Fruit fly (Drosophila melanogaster) whole organism, embryonic: ENCODE measurements around the gene Chd1.
A peak's percentile ranks its signal among the peaks of the same experiment; 100 is the strongest.

Source experiments
- ATbp ChIP-seq: fragments of 200-800 bp; sonication (Bioruptor generic); optimal IDR thresholded peaks from 2 replicates; lab custom pipeline; 2017; ENCODE audit warnings: missing biosample characterization, mild to moderate bottlenecking, missing genetic modification characterization, missing genetic modification reagents
- Atf-2 ChIP-seq: fragments of 200-800 bp; sonication (Bioruptor generic); optimal IDR thresholded peaks from 2 replicates; lab custom pipeline; 2016; ENCODE audit warnings: missing biosample characterization, missing genetic modification characterization
- CG10366 ChIP-seq: fragments of 200-800 bp; sonication (Bioruptor generic); IDR thresholded peaks from 2 replicates; pipeline ENCODE4 v1.3.6; 2022; ENCODE audit warnings: missing biosample characterization, missing genetic modification characterization
- CG10543 ChIP-seq: fragments of 200-800 bp; sonication (Bioruptor generic); optimal IDR thresholded peaks from 3 replicates; lab custom pipeline; 2017; ENCODE audit warnings: missing biosample characterization, mild to moderate bottlenecking, missing genetic modification characterization, moderate library complexity
- CG10654 ChIP-seq: fragments of 200-800 bp; sonication (Bioruptor generic); optimal IDR thresholded peaks from 2 replicates; lab custom pipeline; 2016; ENCODE audit warnings: missing biosample characterization, missing genetic modification characterization
- CG11504 ChIP-seq: fragments of 200-800 bp; sonication (Bioruptor generic); optimal IDR thresholded peaks from 3 replicates; lab custom pipeline; 2019; ENCODE audit warnings: missing biosample characterization, mild to moderate bottlenecking, missing genetic modification characterization, moderate library complexity
- CG12219 ChIP-seq: fragments of 200-800 bp; sonication (Bioruptor generic); optimal IDR thresholded peaks from 3 replicates; lab custom pipeline; 2018; ENCODE audit warnings: missing biosample characterization, mild to moderate bottlenecking, missing genetic modification characterization
- CG12659 ChIP-seq: fragments of 200-800 bp; sonication (Bioruptor generic); optimal IDR thresholded peaks from 3 replicates; lab custom pipeline; 2017; ENCODE audit warnings: mild to moderate bottlenecking, missing biosample characterization, missing genetic modification reagents, missing genetic modification characterization
- CG12744 ChIP-seq: fragments of 200-800 bp; sonication (Bioruptor generic); optimal IDR thresholded peaks from 2 replicates; lab custom pipeline; 2016; ENCODE audit warnings: missing biosample characterization, missing genetic modification characterization
- CG14965 ChIP-seq: fragments of 200-800 bp; sonication (Bioruptor generic); optimal IDR thresholded peaks from 2 replicates; lab custom pipeline; 2016; ENCODE audit warnings: missing biosample characterization, missing genetic modification characterization, borderline replicate concordance
- CG1529 ChIP-seq: fragments of 200-800 bp; sonication (Bioruptor generic); optimal IDR thresholded peaks from 3 replicates; lab custom pipeline; 2018; ENCODE audit warnings: missing biosample characterization, missing genetic modification characterization
- CG1647 ChIP-seq: fragments of 200-800 bp; sonication (Bioruptor generic); optimal IDR thresholded peaks from 3 replicates; lab custom pipeline; 2016; ENCODE audit warnings: missing biosample characterization, missing genetic modification characterization
- CG16813 ChIP-seq: fragments of 200-800 bp; sonication (Bioruptor generic); IDR thresholded peaks from 3 replicates; pipeline ENCODE4 v1.3.6; 2022; ENCODE audit warnings: missing biosample characterization, missing genetic modification characterization; ENCODE audit not compliant: partially characterized antibody
- CG17359 ChIP-seq: fragments of 200-800 bp; sonication (Bioruptor generic); optimal IDR thresholded peaks from 3 replicates; lab custom pipeline; 2018; ENCODE audit warnings: missing biosample characterization, mild to moderate bottlenecking, missing genetic modification characterization, moderate library complexity
- CG2199 ChIP-seq: fragments of 200-800 bp; sonication (Bioruptor generic); IDR thresholded peaks from 3 replicates; pipeline ENCODE4 v1.3.6; 2022; ENCODE audit warnings: missing biosample characterization, missing genetic modification characterization
- CG32767 ChIP-seq: fragments of 200-800 bp; sonication (Bioruptor generic); IDR thresholded peaks from 2 replicates; pipeline ENCODE4 v1.3.6; 2022; ENCODE audit warnings: missing biosample characterization, missing genetic modification characterization
- CG5953 ChIP-seq: fragments of 200-800 bp; sonication (Bioruptor generic); IDR thresholded peaks from 2 replicates; pipeline ENCODE4 v1.3.6; 2022; ENCODE audit warnings: missing biosample characterization, missing genetic modification characterization
- CG8388 ChIP-seq: fragments of 200-800 bp; sonication (Bioruptor generic); optimal IDR thresholded peaks from 2 replicates; lab custom pipeline; 2019; ENCODE audit warnings: missing biosample characterization, mild to moderate bottlenecking, missing genetic modification characterization, moderate library complexity
- CG8478 ChIP-seq: fragments of >200 bp; optimal IDR thresholded peaks from 2 replicates; lab custom pipeline; 2018
- D ChIP-seq, 2 experiments: fragments of 200-800 bp in 1 of 2; fragments of >200 bp in 1 of 2; sonication (Bioruptor generic) in 1 of 2; optimal IDR thresholded peaks; 2 replicates in 1 of 2; 3 replicates in 1 of 2; lab custom pipeline; 2017; ENCODE audit warnings: mild to moderate bottlenecking in 1 of 2, missing biosample characterization in 1 of 2, missing genetic modification characterization in 1 of 2, missing genetic modification reagents in 1 of 2
- Doc2 ChIP-seq: fragments of 200-800 bp; sonication (Bioruptor generic); IDR thresholded peaks from 2 replicates; pipeline ENCODE4 v1.3.6; 2022; ENCODE audit warnings: missing biosample characterization, missing genetic modification characterization
- GATAe ChIP-seq: fragments of 200-800 bp; sonication (Bioruptor generic); conservative IDR thresholded peaks from 2 replicates; pipeline ENCODE4 v1.3.6; 2022; ENCODE audit warnings: missing biosample characterization, missing genetic modification characterization
- HHEX ChIP-seq: fragments of 200-800 bp; sonication (Bioruptor generic); optimal IDR thresholded peaks from 3 replicates; lab custom pipeline; 2017; ENCODE audit warnings: missing biosample characterization, mild to moderate bottlenecking, missing genetic modification characterization, missing genetic modification reagents
- Hr3 ChIP-seq: fragments of 200-800 bp; sonication (Bioruptor generic); optimal IDR thresholded peaks from 3 replicates; lab custom pipeline; 2016; ENCODE audit warnings: missing biosample characterization, missing genetic modification characterization
- MBD-R2 ChIP-seq: fragments of 200-800 bp; sonication (Bioruptor generic); IDR thresholded peaks from 2 replicates; pipeline ENCODE4 v1.3.6; 2022; ENCODE audit warnings: missing biosample characterization, missing genetic modification characterization
- MESR4 ChIP-seq: fragments of 200-800 bp; sonication (Bioruptor generic); optimal IDR thresholded peaks from 2 replicates; lab custom pipeline; 2018; ENCODE audit warnings: missing biosample characterization, mild to moderate bottlenecking, missing genetic modification characterization, moderate library complexity
- Med ChIP-seq: fragments of 200-800 bp; sonication (Bioruptor generic); peaks from one replicate; lab custom pipeline; 2016; ENCODE audit warnings: missing biosample characterization, missing genetic modification characterization, mild to moderate bottlenecking, inconsistent platforms, moderate library complexity
- Pdp1 ChIP-seq, 2 experiments: fragments of 200-800 bp; sonication (Bioruptor generic); optimal IDR thresholded peaks; 3 replicates each; lab custom pipeline; 2016; ENCODE audit warnings: missing biosample characterization in 2 of 2, missing genetic modification characterization in 2 of 2, mild to moderate bottlenecking in 1 of 2, moderate library complexity in 1 of 2
- Poxn ChIP-seq: fragments of 200-800 bp; sonication (Bioruptor generic); IDR thresholded peaks from 2 replicates; pipeline ENCODE4 v1.3.6; 2022; ENCODE audit warnings: missing biosample characterization, missing genetic modification characterization
- Stat92E ChIP-seq, 3 experiments: fragments of >200 bp in 2 of 3; fragments of 200-800 bp in 1 of 3; sonication (Bioruptor generic) in 1 of 3; optimal IDR thresholded peaks; 2 replicates each; lab custom pipeline; 2017 to 2019; ENCODE audit warnings: missing biosample characterization in 3 of 3, missing genetic modification characterization in 3 of 3, mild to moderate bottlenecking in 1 of 3, moderate library complexity in 1 of 3
- Tbp ChIP-seq: fragments of >200 bp; optimal IDR thresholded peaks from 2 replicates; lab custom pipeline; 2018; ENCODE audit warnings: missing biosample characterization, missing genetic modification characterization
- abd-A ChIP-seq: fragments of 200-800 bp; sonication (Bioruptor generic); optimal IDR thresholded peaks from 3 replicates; lab custom pipeline; 2019; ENCODE audit warnings: missing biosample characterization, mild to moderate bottlenecking, missing genetic modification characterization, moderate library complexity
- amos ChIP-seq: fragments of 200-800 bp; sonication (Bioruptor generic); IDR thresholded peaks from 2 replicates; pipeline ENCODE4 v1.3.6; 2022; ENCODE audit warnings: missing biosample characterization, missing genetic modification characterization; ENCODE audit not compliant: partially characterized antibody
- bab2 ChIP-seq: fragments of 200-800 bp; sonication (Bioruptor generic); optimal IDR thresholded peaks from 2 replicates; lab custom pipeline; 2016; ENCODE audit warnings: missing biosample characterization, missing genetic modification characterization
- crp ChIP-seq, 2 experiments: fragments of 200-800 bp; sonication (Bioruptor generic); optimal IDR thresholded peaks; 2 replicates in 1 of 2; 3 replicates in 1 of 2; lab custom pipeline; 2017; ENCODE audit warnings: missing biosample characterization in 2 of 2, missing genetic modification characterization in 2 of 2, mild to moderate bottlenecking in 1 of 2, moderate library complexity in 1 of 2
- cwo ChIP-seq: fragments of 200-800 bp; sonication (Bioruptor generic); optimal IDR thresholded peaks from 3 replicates; lab custom pipeline; 2017; ENCODE audit warnings: missing biosample characterization, missing genetic modification characterization, mild to moderate bottlenecking, moderate library complexity, missing genetic modification reagents
- disco-r ChIP-seq: fragments of 200-800 bp; sonication (Bioruptor generic); optimal IDR thresholded peaks from 2 replicates; lab custom pipeline; 2016; ENCODE audit warnings: missing biosample characterization, missing genetic modification characterization
- esg ChIP-seq: fragments of 200-800 bp; sonication (Bioruptor generic); conservative IDR thresholded peaks from 2 replicates; pipeline ENCODE4 v1.3.6; 2022; ENCODE audit warnings: missing biosample characterization, missing genetic modification characterization
- insv ChIP-seq, 2 experiments: fragments of 200-800 bp; sonication (Bioruptor generic); optimal IDR thresholded peaks; 3 replicates each; lab custom pipeline; 2016 to 2018; ENCODE audit warnings: missing biosample characterization in 2 of 2, missing genetic modification characterization in 2 of 2
- kni ChIP-seq: fragments of 200-800 bp; sonication (Bioruptor generic); optimal IDR thresholded peaks from 3 replicates; lab custom pipeline; 2017; ENCODE audit warnings: mild to moderate bottlenecking, missing biosample characterization, missing genetic modification reagents, missing genetic modification characterization
- mld ChIP-seq: fragments of 200-800 bp; sonication (Bioruptor generic); IDR thresholded peaks from 3 replicates; pipeline ENCODE4 v1.3.6; 2022; ENCODE audit warnings: missing biosample characterization, missing genetic modification characterization; ENCODE audit not compliant: partially characterized antibody
- oc ChIP-seq: fragments of 200-800 bp; sonication (Bioruptor generic); optimal IDR thresholded peaks from 2 replicates; lab custom pipeline; 2018; ENCODE audit warnings: missing biosample characterization, mild to moderate bottlenecking, missing genetic modification characterization, moderate library complexity
- prd ChIP-seq, 3 experiments: fragments of >200 bp in 2 of 3; fragments of 200-800 bp in 1 of 3; sonication (Bioruptor generic) in 1 of 3; optimal IDR thresholded peaks in 2 of 3; IDR thresholded peaks in 1 of 3; 2 replicates in 2 of 3; 3 replicates in 1 of 3; pipeline versions ENCODE4 v1.3.6 to Lab custom; 2017 to 2022; ENCODE audit warnings: missing biosample characterization in 1 of 3, missing genetic modification characterization in 1 of 3
- ro ChIP-seq: fragments of 200-800 bp; sonication (Bioruptor generic); IDR thresholded peaks from 2 replicates; pipeline ENCODE4 v1.3.6; 2022; ENCODE audit warnings: missing biosample characterization, missing genetic modification characterization
- run ChIP-seq: fragments of 200-800 bp; sonication (Bioruptor generic); optimal IDR thresholded peaks from 3 replicates; lab custom pipeline; 2018; ENCODE audit warnings: missing biosample characterization, mild to moderate bottlenecking, missing genetic modification characterization
- twi ChIP-seq: fragments of 200-800 bp; optimal IDR thresholded peaks from 2 replicates; lab custom pipeline; 2019; ENCODE audit warnings: missing biosample characterization, mild to moderate bottlenecking, missing genetic modification characterization, moderate library complexity
- unpg ChIP-seq: fragments of 200-800 bp; sonication (Bioruptor generic); optimal IDR thresholded peaks from 3 replicates; lab custom pipeline; 2018; ENCODE audit warnings: missing biosample characterization, mild to moderate bottlenecking, missing genetic modification characterization, moderate library complexity
- z ChIP-seq: fragments of 200-800 bp; sonication (Bioruptor generic); IDR thresholded peaks from 3 replicates; pipeline ENCODE4 v1.3.6; 2022; ENCODE audit warnings: missing biosample characterization, missing genetic modification characterization

The Chd1 gene

dm6 chr2L:3037153-3037579 lies 49.6 kb upstream of the Chd1 start, which contains the start of the genes CG17260 and SerRS (continued):
- TF ChIP-seq amos (GFP tag; lab: Robert Waterston, UW) (peak; percentile 22; the same call in 1 of the 2 replicates), CG1647 (GFP tag; lab: Kevin White, UChicago) (peak; percentile 89), CG12659 (GFP tag; lab: Kevin White, UChicago) (peak; percentile 93), mld (GFP tag; lab: Robert Waterston, UW) (no peak), MESR4 (GFP tag; lab: Kevin White, UChicago) (peak; percentile 69), CG16813 (peak; percentile 61), Pdp1 (GFP tag; optimal IDR thresholded peaks at IDR 0.05; lab: Kevin White, UChicago) (peak; percentile 91 to 95), ro (GFP tag; lab: Robert Waterston, UW) (peak; percentile 77), CG8388 (GFP tag; lab: Kevin White, UChicago) (peak; percentile 89), run (tag; lab: Kevin White, UChicago) (peak; percentile 70), Atf-2 (GFP tag; lab: Kevin White, UChicago) (peak; percentile 91), CG10654 (peak; percentile 94), CG10543 (GFP tag; lab: Kevin White, UChicago) (peak; percentile 91), z (GFP tag; lab: Robert Waterston, UW) (no peak), Tbp (GFP tag; lab: Kevin White, UChicago) (no peak), abd-A (tag; lab: Kevin White, UChicago) (no peak), MBD-R2 (GFP tag; lab: Robert Waterston, UW) (peak; percentile 98), ATbp (peak; percentile 78), unpg (GFP tag; lab: Kevin White, UChicago) (peak; percentile 94), CG12219 (GFP tag; lab: Kevin White, UChicago) (peak; percentile 67), Hr3 (GFP tag; lab: Kevin White, UChicago) (peak; percentile 94), CG2199 (GFP tag; lab: Robert Waterston, UW) (0 out of 3 replicates have a peak, but pooled peaks have one; percentile 57), disco-r (GFP tag; lab: Kevin White, UChicago) (peak; percentile 85), Med (GFP tag; lab: Kevin White, UChicago) (peak; percentile 98), esg (GFP tag; lab: Robert Waterston, UW) (peak; percentile 96), CG12744 (GFP tag; lab: Kevin White, UChicago) (peak; percentile 92), CG14965 (no peak), GATAe (peak; percentile 75), kni (GFP tag; lab: Kevin White, UChicago) (peak; percentile 69), CG5953 (peak; percentile 63; the same call in 1 of the 2 replicates), Stat92E (GFP tag; optimal IDR thresholded peaks at IDR 0.05; lab: Kevin White, UChicago) (peak in 1 of 3 experiments; percentile 37), D (optimal IDR thresholded peaks at IDR 0.05; lab: Kevin White, UChicago) (no peak), D (GFP tag; optimal IDR thresholded peaks at IDR 0.05; lab: Kevin White, UChicago) (peak; percentile 76), CG8478 (lab: Kevin White, UChicago) (no peak), cwo (GFP tag; lab: Kevin White, UChicago) (peak; percentile 83), CG10366 (GFP tag; lab: Robert Waterston, UW) (peak; percentile 90), Poxn (GFP tag; lab: Robert Waterston, UW) (peak; percentile 80), CG11504 (no peak), Doc2 (GFP tag; lab: Robert Waterston, UW) (peak; percentile 84), CG32767 (GFP tag; lab: Robert Waterston, UW) (peak; percentile 84; the same call in 1 of the 2 replicates), oc (tag; lab: Kevin White, UChicago) (no peak), prd (optimal IDR thresholded peaks at IDR 0.05; lab: Kevin White, UChicago) (no peak), prd (GFP tag; IDR thresholded peaks at IDR 0.05; lab: Robert Waterston, UW) (peak; percentile 98), insv (GFP tag; optimal IDR thresholded peaks at IDR 0.05; lab: Kevin White, UChicago) (peak in 1 of 2 experiments; percentile 78), twi (tag; lab: Kevin White, UChicago) (peak; percentile 87), CG17359 (tag; lab: Kevin White, UChicago) (peak; percentile 90), crp (GFP tag; optimal IDR thresholded peaks at IDR 0.05; lab: Kevin White, UChicago) (peak; percentile 76 to 96), HHEX (GFP tag; lab: Kevin White, UChicago) (peak; percentile 87), bab2 (peak; percentile 94), CG1529 (GFP tag; lab: Kevin White, UChicago) (peak; percentile 72)
